Worm (Caenorhabditis elegans): ENCODE data around the gene Y69H2.17.

ce11 chrV:18725858-18726257 is 41.1 kb downstream of the Y69H2.17 start:
- TF ChIP-seq ceh-19 (GFP tag; optimal IDR thresholded peaks at IDR 0.05) (no peak), hlh-8 (tag; optimal IDR thresholded peaks at IDR 0.05) (no peak), ets-4 (tag; optimal IDR thresholded peaks at IDR 0.05) (no peak), hlh-6 (tag; optimal IDR thresholded peaks at IDR 0.05) (no peak), pha-4 (tag; optimal IDR thresholded peaks at IDR 0.05) (no peak), nhr-11 (tag; optimal IDR thresholded peaks at IDR 0.05) (no peak), unc-86 (tag; optimal IDR thresholded peaks at IDR 0.05) (no peak), pax-1 (tag; optimal IDR thresholded peaks at IDR 0.05) (no peak), F13H6.1 (tag; optimal IDR thresholded peaks at IDR 0.05) (no peak), ttx-3 (tag; optimal IDR thresholded peaks at IDR 0.05) (no peak), hlh-13 (GFP tag; optimal IDR thresholded peaks at IDR 0.05) (no peak), sdc-2 (tag; optimal IDR thresholded peaks at IDR 0.05) (no peak), pag-3 (tag; optimal IDR thresholded peaks at IDR 0.05; ENCODE audit: borderline replicate concordance) (no peak), nfya-1 (tag; optimal IDR thresholded peaks at IDR 0.05) (no peak)

All from whole organism, late embryonic.